Worm (Caenorhabditis elegans): ENCODE data around the gene Y32G9A.12.

Gene Y32G9A.12

ce11 chrV:1918030-1918559 lies 1.9 kb downstream of the Y32G9A.12 start, which contains the start of gene Y32G9A.2 (continued):
- no peak for TF ChIP-seq F57A8.1 (GFP tag; optimal IDR thresholded peaks at IDR 0.05)
- TF ChIP-seq B0019.2 (GFP tag; conservative IDR thresholded peaks at IDR 0.05), result no peak
- no peak for TF ChIP-seq tbp1 (GFP tag; optimal IDR thresholded peaks at IDR 0.05)
- no peak for TF ChIP-seq Y53G8AR.9 (GFP tag; conservative IDR thresholded peaks at IDR 0.05)
- no peak for TF ChIP-seq tlf-1 (GFP tag; optimal IDR thresholded peaks at IDR 0.05)
- peak; percentile 76 for TF ChIP-seq F33H1.4 (GFP tag; IDR thresholded peaks at IDR 0.05)
- TF ChIP-seq C06A6.2 (GFP tag; conservative IDR thresholded peaks at IDR 0.05), result no peak
- no peak for TF ChIP-seq tbx-9 (tag; optimal IDR thresholded peaks at IDR 0.05; ENCODE audit: borderline replicate concordance)
- TF ChIP-seq Y79H2A.3 (GFP tag; conservative IDR thresholded peaks at IDR 0.05), result no peak
- TF ChIP-seq T26A5.8 (tag; optimal IDR thresholded peaks at IDR 0.05), result no peak
- TF ChIP-seq ceh-100 (GFP tag; IDR thresholded peaks at IDR 0.05), result no peak
- no peak for TF ChIP-seq ceh-79 (tag; optimal IDR thresholded peaks at IDR 0.05)
- no peak for TF ChIP-seq mxl-1 (tag; optimal IDR thresholded peaks at IDR 0.05)
- no peak for TF ChIP-seq lin-35 (GFP tag; optimal IDR thresholded peaks at IDR 0.05)
- no peak for TF ChIP-seq fkh-3 (tag; optimal IDR thresholded peaks at IDR 0.05)
- TF ChIP-seq hmg-1.2 (GFP tag; IDR thresholded peaks at IDR 0.05), result no peak; the same call in 1 of the 2 replicates
- TF ChIP-seq B0261.1 (tag; optimal IDR thresholded peaks at IDR 0.05), result no peak
- no peak for TF ChIP-seq nhr-27 (tag; optimal IDR thresholded peaks at IDR 0.05)
- TF ChIP-seq pbrm-1 (GFP tag; IDR thresholded peaks at IDR 0.05), result no peak
- no peak for TF ChIP-seq pha-4 (tag; optimal IDR thresholded peaks at IDR 0.05)
- TF ChIP-seq dox-1 (GFP tag; IDR thresholded peaks at IDR 0.05), result peak; percentile 67
- TF ChIP-seq F10E7.11 (tag; optimal IDR thresholded peaks at IDR 0.05), result no peak
- TF ChIP-seq lag-1 (GFP tag; IDR thresholded peaks at IDR 0.05), result no peak
- no peak for TF ChIP-seq snpc-3.4 (tag; optimal IDR thresholded peaks at IDR 0.05)
- no peak for TF ChIP-seq K12H6.12 (tag; optimal IDR thresholded peaks at IDR 0.05)
- TF ChIP-seq T07F8.4 (tag; optimal IDR thresholded peaks at IDR 0.05), result no peak
- no peak for TF ChIP-seq repo-1 (tag; optimal IDR thresholded peaks at IDR 0.05)
- peak; percentile 99 for TF ChIP-seq athp-1 (tag; optimal IDR thresholded peaks at IDR 0.05)
- TF ChIP-seq attf-6 (GFP tag; IDR thresholded peaks at IDR 0.05), result no peak
- TF ChIP-seq ceh-58 (GFP tag; IDR thresholded peaks at IDR 0.05), result no peak
- no peak for TF ChIP-seq ztf-22 (GFP tag; optimal IDR thresholded peaks at IDR 0.05)
- peak; percentile 70 for TF ChIP-seq madf-6 (GFP tag; IDR thresholded peaks at IDR 0.05)
- TF ChIP-seq lsy-27 (tag; optimal IDR thresholded peaks at IDR 0.05; ENCODE audit: borderline replicate concordance, insufficient read depth), result no peak
- TF ChIP-seq let-607 (tag; optimal IDR thresholded peaks at IDR 0.05), result no peak
- TF ChIP-seq K11D2.4 (GFP tag; IDR thresholded peaks at IDR 0.05), result no peak
- peak; percentile 23 for TF ChIP-seq ztf-18 (tag; optimal IDR thresholded peaks at IDR 0.05)
- no peak for TF ChIP-seq nhr-120 (GFP tag; IDR thresholded peaks at IDR 0.05)
- TF ChIP-seq attf-5 (GFP tag; optimal IDR thresholded peaks at IDR 0.05), result no peak
- no peak for TF ChIP-seq nhr-90 (tag; optimal IDR thresholded peaks at IDR 0.05)
- no peak for TF ChIP-seq F52B5.7 (tag; optimal IDR thresholded peaks at IDR 0.05)
- TF ChIP-seq zfh-2 (GFP tag; conservative IDR thresholded peaks at IDR 0.05), result no peak
- TF ChIP-seq F37B4.10 (GFP tag; IDR thresholded peaks at IDR 0.05), result no peak
- TF ChIP-seq lin-40 (tag; optimal IDR thresholded peaks at IDR 0.05), result no peak
- TF ChIP-seq atf-7 (tag; optimal IDR thresholded peaks at IDR 0.05), result no peak
- TF ChIP-seq unc-130 (GFP tag; optimal IDR thresholded peaks at IDR 0.05), result no peak
- TF ChIP-seq mes-4 (tag; optimal IDR thresholded peaks at IDR 0.05), result no peak
- no peak for TF ChIP-seq B0336.3 (GFP tag; IDR thresholded peaks at IDR 0.05)
- TF ChIP-seq aptf-2 (GFP tag; conservative IDR thresholded peaks at IDR 0.05), result no peak

Data from whole organism, young adult.